Worm (Caenorhabditis elegans): ENCODE measurements around the gene C04A11.2.

DNA sequence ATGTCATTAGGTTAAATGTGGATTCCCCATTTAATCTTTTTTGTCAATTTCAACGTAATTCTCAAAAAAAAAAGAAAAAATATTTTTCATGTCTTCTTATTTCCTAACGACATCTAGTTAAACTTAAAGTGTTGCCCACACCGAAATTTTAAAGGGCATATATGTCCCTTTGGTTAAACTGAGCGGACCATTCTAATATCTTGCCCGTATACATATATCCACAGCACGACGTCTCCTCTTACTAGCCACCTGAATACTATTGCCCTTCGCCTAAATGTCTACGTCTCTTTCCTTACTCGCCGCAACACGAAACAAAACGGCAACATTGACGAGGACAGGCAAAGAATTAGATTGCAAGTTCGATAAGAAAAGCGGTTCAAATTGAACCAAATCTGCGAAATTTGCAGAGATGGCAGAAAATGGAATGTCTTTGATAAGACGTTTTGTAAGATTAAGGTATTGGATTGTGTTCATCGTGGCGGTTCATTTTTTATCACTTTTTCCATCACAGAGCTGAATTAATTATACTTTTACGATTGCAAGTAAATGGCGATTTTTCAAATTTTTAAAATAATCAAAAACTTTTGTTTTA lies 32.1 kb upstream of the C04A11.2 start:
- peak; percentile 51 for TF ChIP-seq med-1 (GFP tag; optimal IDR thresholded peaks at IDR 0.05; ENCODE audit: insufficient read depth)
- no peak for TF ChIP-seq ref-1 (GFP tag; conservative IDR thresholded peaks at IDR 0.05)
- TF ChIP-seq flt-1 (GFP tag; IDR thresholded peaks at IDR 0.05), result peak; percentile 88
- peak; percentile 98 for TF ChIP-seq cog-1 (tag; optimal IDR thresholded peaks at IDR 0.05)
